Worm (Caenorhabditis elegans): ENCODE measurements around the gene snb-5.

DNA sequence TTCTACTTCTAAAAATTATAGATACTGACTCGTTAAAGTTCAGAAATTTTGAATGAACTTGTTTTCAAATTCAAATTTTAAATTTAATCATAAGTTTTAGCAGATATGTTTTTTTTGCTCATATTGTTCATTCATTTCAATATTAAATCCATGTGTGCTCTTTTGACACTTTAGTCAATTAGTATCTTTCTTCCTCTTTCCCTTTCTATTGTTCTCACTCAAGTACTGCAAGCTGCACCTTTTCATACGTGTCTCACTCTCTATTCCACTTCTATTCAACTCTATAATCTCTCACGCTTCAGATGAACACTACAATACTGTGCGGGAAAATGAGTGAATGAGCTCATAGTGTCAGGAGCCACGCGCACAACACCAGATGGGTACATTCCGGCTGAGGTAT lies 15.1 kb downstream of the snb-5 start, which contains the start of gene C30A5.16:
- TF ChIP-seq ama-1 (optimal IDR thresholded peaks at IDR 0.05) (no peak), npax-4 (tag; optimal IDR thresholded peaks at IDR 0.05) (no peak), hlh-8 (tag; optimal IDR thresholded peaks at IDR 0.05) (no peak), elt-4 (tag; optimal IDR thresholded peaks at IDR 0.05) (no peak), dmd-4 (tag; optimal IDR thresholded peaks at IDR 0.05; ENCODE audit: borderline replicate concordance) (no peak), ceh-22 (tag; optimal IDR thresholded peaks at IDR 0.05) (no peak), K09A11.1 (tag; optimal IDR thresholded peaks at IDR 0.05; ENCODE audit: insufficient read depth) (no peak), pat-9 (tag; optimal IDR thresholded peaks at IDR 0.05) (no peak), rnt-1 (tag; optimal IDR thresholded peaks at IDR 0.05) (no peak)

Data from whole organism, late embryonic.